Fruit fly (Drosophila melanogaster) whole organism, embryonic: ENCODE data around the gene CG3149.

Experiments used
- BEAF-32 ChIP-seq: fragments of 200-800 bp; sonication (Bioruptor generic); optimal IDR thresholded peaks from 3 replicates; lab custom pipeline; 2017; ENCODE audit warnings: missing biosample characterization, missing genetic modification characterization, mild to moderate bottlenecking, moderate library complexity, missing genetic modification reagents
- CG10267 ChIP-seq: fragments of 200-800 bp; sonication (Bioruptor generic); optimal IDR thresholded peaks from 2 replicates; lab custom pipeline; 2018; ENCODE audit warnings: missing biosample characterization, mild to moderate bottlenecking, missing genetic modification characterization, moderate library complexity
- CG10959 ChIP-seq: fragments of 200-800 bp; sonication (Bioruptor generic); IDR thresholded peaks from 2 replicates; pipeline ENCODE4 v1.3.6; 2022; ENCODE audit warnings: missing biosample characterization, missing genetic modification characterization
- CG12659 ChIP-seq: fragments of 200-800 bp; sonication (Bioruptor generic); optimal IDR thresholded peaks from 3 replicates; lab custom pipeline; 2017; ENCODE audit warnings: mild to moderate bottlenecking, missing biosample characterization, missing genetic modification reagents, missing genetic modification characterization
- CG12744 ChIP-seq: fragments of 200-800 bp; sonication (Bioruptor generic); optimal IDR thresholded peaks from 2 replicates; lab custom pipeline; 2016; ENCODE audit warnings: missing biosample characterization, missing genetic modification characterization
- CG12942 ChIP-seq: fragments of 200-800 bp; sonication (Bioruptor generic); optimal IDR thresholded peaks from 3 replicates; lab custom pipeline; 2016; ENCODE audit warnings: missing biosample characterization, missing genetic modification characterization
- CG13775 ChIP-seq: fragments of 200-800 bp; sonication (Bioruptor generic); optimal IDR thresholded peaks from 3 replicates; lab custom pipeline; 2017; ENCODE audit warnings: missing biosample characterization, mild to moderate bottlenecking, missing genetic modification characterization
- CG1602 ChIP-seq: fragments of 200-800 bp; sonication (Bioruptor generic); optimal IDR thresholded peaks from 3 replicates; lab custom pipeline; 2016; ENCODE audit warnings: missing biosample characterization, missing genetic modification characterization
- CG18262 ChIP-seq: fragments of 200-800 bp; optimal IDR thresholded peaks from 3 replicates; lab custom pipeline; 2019; ENCODE audit warnings: missing biosample characterization, mild to moderate bottlenecking, missing genetic modification characterization, moderate library complexity
- CG33557 ChIP-seq: fragments of 200-800 bp; sonication (Bioruptor generic); optimal IDR thresholded peaks from 2 replicates; lab custom pipeline; 2019; ENCODE audit warnings: missing biosample characterization, mild to moderate bottlenecking, missing genetic modification characterization, moderate library complexity
- CG34224 ChIP-seq: fragments of 200-800 bp; sonication (Bioruptor generic); IDR thresholded peaks from 3 replicates; pipeline ENCODE4 v1.3.6; 2022; ENCODE audit warnings: missing biosample characterization, missing genetic modification characterization; ENCODE audit not compliant: partially characterized antibody
- CG42726 ChIP-seq: fragments of 200-800 bp; sonication (Bioruptor generic); IDR thresholded peaks from 2 replicates; pipeline ENCODE4 v1.3.6; 2022; ENCODE audit warnings: missing biosample characterization, missing genetic modification characterization; ENCODE audit not compliant: partially characterized antibody
- CG4328 ChIP-seq: fragments of 200-800 bp; sonication (Bioruptor generic); optimal IDR thresholded peaks from 3 replicates; lab custom pipeline; 2017; ENCODE audit warnings: missing biosample characterization, missing genetic modification reagents, missing genetic modification characterization
- CG4360 ChIP-seq: fragments of 200-800 bp; sonication (Bioruptor generic); IDR thresholded peaks from 2 replicates; pipeline ENCODE4 v1.3.6; 2022; ENCODE audit warnings: missing biosample characterization, missing genetic modification characterization
- CG5180 ChIP-seq: fragments of 200-800 bp; sonication (Bioruptor generic); optimal IDR thresholded peaks from 3 replicates; lab custom pipeline; 2017; ENCODE audit warnings: missing biosample characterization, missing genetic modification characterization, mild to moderate bottlenecking, moderate library complexity, missing genetic modification reagents
- CG5953 ChIP-seq: fragments of 200-800 bp; sonication (Bioruptor generic); IDR thresholded peaks from 2 replicates; pipeline ENCODE4 v1.3.6; 2022; ENCODE audit warnings: missing biosample characterization, missing genetic modification characterization
- CG7786 ChIP-seq: fragments of 200-800 bp; sonication (Bioruptor generic); optimal IDR thresholded peaks from 2 replicates; lab custom pipeline; 2016; ENCODE audit warnings: missing biosample characterization, missing genetic modification characterization
- CG7963 ChIP-seq: fragments of 200-800 bp; sonication (Bioruptor generic); IDR thresholded peaks from 3 replicates; pipeline ENCODE4 v1.3.6; 2022; ENCODE audit warnings: missing biosample characterization, missing genetic modification characterization; ENCODE audit not compliant: partially characterized antibody
- CG8924 ChIP-seq: fragments of 200-800 bp; optimal IDR thresholded peaks from 3 replicates; lab custom pipeline; 2019; ENCODE audit warnings: missing biosample characterization, mild to moderate bottlenecking, missing genetic modification characterization, moderate library complexity
- CkIIα-i1 ChIP-seq: fragments of 200-800 bp; sonication (Bioruptor generic); IDR thresholded peaks from 2 replicates; pipeline ENCODE4 v1.3.6; 2022; ENCODE audit warnings: missing biosample characterization, missing genetic modification characterization
- Deaf1 ChIP-seq: fragments of 200-800 bp; optimal IDR thresholded peaks from 3 replicates; lab custom pipeline; 2019; ENCODE audit warnings: missing biosample characterization, mild to moderate bottlenecking, missing genetic modification characterization, moderate library complexity
- Doc3 ChIP-seq: fragments of 200-800 bp; sonication (Bioruptor generic); IDR thresholded peaks from 3 replicates; pipeline ENCODE4 v1.3.6; 2022; ENCODE audit warnings: missing biosample characterization, missing genetic modification characterization; ENCODE audit not compliant: partially characterized antibody
- Dref ChIP-seq: fragments of 200-800 bp; sonication (Bioruptor generic); IDR thresholded peaks from 2 replicates; pipeline ENCODE4 v1.3.6; 2022; ENCODE audit warnings: missing biosample characterization, missing genetic modification characterization
- Hey ChIP-seq: fragments of 200-800 bp; sonication (Bioruptor generic); optimal IDR thresholded peaks from 3 replicates; lab custom pipeline; 2018; ENCODE audit warnings: missing biosample characterization, mild to moderate bottlenecking, missing genetic modification characterization
- Hmr ChIP-seq: fragments of 200-800 bp; sonication (Bioruptor generic); optimal IDR thresholded peaks from 3 replicates; lab custom pipeline; 2017; ENCODE audit warnings: mild to moderate bottlenecking, missing biosample characterization, missing genetic modification reagents, missing genetic modification characterization
- Hr39 ChIP-seq: fragments of >200 bp; optimal IDR thresholded peaks from 2 replicates; lab custom pipeline; 2017
- MESR4 ChIP-seq: fragments of 200-800 bp; sonication (Bioruptor generic); optimal IDR thresholded peaks from 2 replicates; lab custom pipeline; 2018; ENCODE audit warnings: missing biosample characterization, mild to moderate bottlenecking, missing genetic modification characterization, moderate library complexity
- NC2α ChIP-seq: fragments of 200-800 bp; sonication (Bioruptor generic); optimal IDR thresholded peaks from 2 replicates; lab custom pipeline; 2016; ENCODE audit warnings: missing biosample characterization, missing genetic modification characterization
- NK7.1 ChIP-seq: fragments of 200-800 bp; sonication (Bioruptor generic); optimal IDR thresholded peaks from 3 replicates; lab custom pipeline; 2016; ENCODE audit warnings: missing biosample characterization, missing genetic modification characterization
- Opbp ChIP-seq: fragments of 200-800 bp; sonication (Bioruptor generic); IDR thresholded peaks from 3 replicates; pipeline ENCODE4 v1.3.6; 2022; ENCODE audit warnings: missing biosample characterization, missing genetic modification characterization; ENCODE audit not compliant: partially characterized antibody
- Scr ChIP-seq: fragments of 200-800 bp; sonication (Bioruptor generic); IDR thresholded peaks from 2 replicates; pipeline ENCODE4 v1.3.6; 2022; ENCODE audit warnings: missing biosample characterization, missing genetic modification characterization; ENCODE audit not compliant: partially characterized antibody
- Sry-δ ChIP-seq: fragments of 200-800 bp; sonication (Bioruptor generic); optimal IDR thresholded peaks from 2 replicates; lab custom pipeline; 2016; ENCODE audit warnings: missing biosample characterization, missing genetic modification characterization
- Ssrp ChIP-seq: fragments of 200-800 bp; sonication (Bioruptor generic); optimal IDR thresholded peaks from 2 replicates; lab custom pipeline; 2018; ENCODE audit warnings: missing biosample characterization, mild to moderate bottlenecking, missing genetic modification characterization, moderate library complexity
- ap ChIP-seq: fragments of 200-800 bp; sonication (Bioruptor generic); IDR thresholded peaks from 2 replicates; pipeline ENCODE4 v1.3.6; 2022; ENCODE audit warnings: missing biosample characterization, missing genetic modification characterization
- ase ChIP-seq: fragments of 200-800 bp; sonication (Bioruptor generic); IDR thresholded peaks from 3 replicates; pipeline ENCODE4 v1.3.6; 2022; ENCODE audit warnings: missing biosample characterization, missing genetic modification characterization
- cas ChIP-seq: fragments of 200-800 bp; sonication (Bioruptor generic); IDR thresholded peaks from 2 replicates; pipeline ENCODE4 v1.3.6; 2022; ENCODE audit warnings: missing biosample characterization, missing genetic modification characterization
- ci ChIP-seq: fragments of 200-800 bp; sonication (Bioruptor generic); IDR thresholded peaks from 3 replicates; pipeline ENCODE4 v1.3.6; 2022; ENCODE audit warnings: missing biosample characterization, missing genetic modification characterization
- crc ChIP-seq: fragments of 200-800 bp; sonication (Bioruptor generic); optimal IDR thresholded peaks from 2 replicates; lab custom pipeline; 2016; ENCODE audit warnings: missing biosample characterization, missing genetic modification characterization
- eyg ChIP-seq: fragments of 200-800 bp; sonication (Bioruptor generic); optimal IDR thresholded peaks from 3 replicates; lab custom pipeline; 2016; ENCODE audit warnings: missing biosample characterization, missing genetic modification characterization
- gfzf ChIP-seq: fragments of 200-800 bp; sonication (Bioruptor generic); optimal IDR thresholded peaks from 2 replicates; lab custom pipeline; 2016; ENCODE audit warnings: missing biosample characterization, mild to moderate bottlenecking, missing genetic modification characterization, moderate library complexity
- hb ChIP-seq: fragments of 200-800 bp; sonication (Bioruptor generic); IDR thresholded peaks from 3 replicates; pipeline ENCODE4 v1.3.6; 2022; ENCODE audit warnings: missing biosample characterization, missing genetic modification characterization; ENCODE audit not compliant: partially characterized antibody
- hbn ChIP-seq: fragments of 200-800 bp; sonication (Bioruptor generic); IDR thresholded peaks from 2 replicates; pipeline ENCODE4 v1.3.6; 2022; ENCODE audit warnings: missing biosample characterization, missing genetic modification characterization; ENCODE audit not compliant: partially characterized antibody
- knrl ChIP-seq: fragments of 200-800 bp; sonication (Bioruptor generic); IDR thresholded peaks from 3 replicates; pipeline ENCODE4 v1.3.6; 2022; ENCODE audit warnings: missing biosample characterization, missing genetic modification characterization; ENCODE audit not compliant: partially characterized antibody
- mirr ChIP-seq: fragments of 200-800 bp; sonication (Bioruptor generic); optimal IDR thresholded peaks from 3 replicates; lab custom pipeline; 2018; ENCODE audit warnings: missing biosample characterization, mild to moderate bottlenecking, missing genetic modification characterization
- sc ChIP-seq, 3 experiments: fragments of >200 bp in 2 of 3; fragments of 200-800 bp in 1 of 3; sonication (Bioruptor generic) in 1 of 3; optimal IDR thresholded peaks; 2 replicates in 2 of 3; 3 replicates in 1 of 3; lab custom pipeline; 2017; ENCODE audit warnings: mild to moderate bottlenecking in 1 of 3, missing biosample characterization in 1 of 3, missing genetic modification characterization in 1 of 3, missing genetic modification reagents in 1 of 3
- scrt ChIP-seq: fragments of 200-800 bp; sonication (Bioruptor generic); optimal IDR thresholded peaks from 2 replicates; lab custom pipeline; 2018; ENCODE audit warnings: missing biosample characterization, mild to moderate bottlenecking, missing genetic modification characterization, moderate library complexity
- stc ChIP-seq: fragments of 200-800 bp; sonication (Bioruptor generic); IDR thresholded peaks from 2 replicates; pipeline ENCODE4 v1.3.6; 2022; ENCODE audit warnings: missing biosample characterization, missing genetic modification characterization
- trem ChIP-seq: fragments of 200-800 bp; optimal IDR thresholded peaks from 3 replicates; lab custom pipeline; 2019; ENCODE audit warnings: missing biosample characterization, mild to moderate bottlenecking, missing genetic modification characterization, moderate library complexity
- twi ChIP-seq: fragments of 200-800 bp; optimal IDR thresholded peaks from 2 replicates; lab custom pipeline; 2019; ENCODE audit warnings: missing biosample characterization, mild to moderate bottlenecking, missing genetic modification characterization, moderate library complexity
- wdn ChIP-seq: fragments of 200-800 bp; sonication (Bioruptor generic); IDR thresholded peaks from 2 replicates; pipeline ENCODE4 v1.3.6; 2022; ENCODE audit warnings: missing biosample characterization, missing genetic modification characterization

The CG3149 gene

DNA sequence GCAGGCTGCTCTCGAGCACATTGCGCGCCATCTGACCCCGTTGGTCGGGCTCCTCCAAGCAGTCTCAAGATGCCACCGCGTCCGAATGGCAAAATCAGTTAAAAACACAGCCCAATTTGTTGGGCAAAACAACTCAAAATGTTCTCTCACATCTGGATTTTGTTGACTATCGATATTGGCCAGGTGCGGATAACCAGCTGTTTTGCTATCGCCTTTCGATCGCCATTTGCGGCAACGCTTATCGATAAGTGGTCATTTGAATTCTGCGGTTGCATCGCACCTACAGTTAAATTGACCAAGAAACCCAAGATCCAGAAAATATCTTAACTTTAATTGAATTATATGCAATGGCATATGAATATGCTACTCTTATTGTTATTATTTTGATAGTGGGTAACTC is at the start of gene CG3149 (continued):
- TF ChIP-seq Hmr (no peak), knrl (GFP tag; lab: Robert Waterston, UW) (no peak), crc (no peak), Dref (GFP tag; lab: Robert Waterston, UW) (peak; percentile 81), trem (tag; lab: Kevin White, UChicago) (peak; percentile 26), Doc3 (GFP tag; lab: Robert Waterston, UW) (peak; percentile 58), CG4328 (GFP tag; lab: Kevin White, UChicago) (no peak), CG18262 (no peak), Hr39 (lab: Kevin White, UChicago) (no peak), Opbp (GFP tag; lab: Robert Waterston, UW) (peak; percentile 73; the same call in 2 of the 3 replicates), CG5953 (no peak), wdn (GFP tag; lab: Robert Waterston, UW) (no peak), MESR4 (GFP tag; lab: Kevin White, UChicago) (peak; percentile 27), ci (GFP tag; lab: Robert Waterston, UW) (no peak), CG8924 (tag; lab: Kevin White, UChicago) (no peak), cas (GFP tag; lab: Robert Waterston, UW) (no peak), CG33557 (GFP tag; lab: Kevin White, UChicago) (no peak), gfzf (GFP tag; lab: Kevin White, UChicago) (peak; percentile 14), CG4360 (GFP tag; lab: Robert Waterston, UW) (no peak), CG10267 (tag; lab: Kevin White, UChicago) (peak; percentile 3), CG34224 (GFP tag; lab: Robert Waterston, UW) (peak; percentile 81), twi (tag; lab: Kevin White, UChicago) (peak; percentile 6), stc (GFP tag; lab: Robert Waterston, UW) (no peak), Sry-δ (GFP tag; lab: Kevin White, UChicago) (peak; percentile 53), sc (optimal IDR thresholded peaks at IDR 0.05; lab: Kevin White, UChicago) (no peak), sc (GFP tag; optimal IDR thresholded peaks at IDR 0.05; lab: Kevin White, UChicago) (no peak), CG1602 (GFP tag; lab: Kevin White, UChicago) (no peak), CkIIα-i1 (GFP tag; lab: Robert Waterston, UW) (no peak), scrt (GFP tag; lab: Kevin White, UChicago) (no peak), CG12744 (no peak), ap (no peak), Hey (no peak), CG7786 (GFP tag; lab: Kevin White, UChicago) (no peak), CG7963 (peak; percentile 84), mirr (GFP tag; lab: Kevin White, UChicago) (no peak), CG42726 (peak; percentile 24; the same call in 1 of the 2 replicates), hbn (GFP tag; lab: Robert Waterston, UW) (peak; percentile 45), CG12942 (GFP tag; lab: Kevin White, UChicago) (no peak), CG13775 (no peak), Ssrp (tag; lab: Kevin White, UChicago) (no peak), NK7.1 (GFP tag; lab: Kevin White, UChicago) (no peak), CG12659 (GFP tag; lab: Kevin White, UChicago) (no peak), NC2α (GFP tag; lab: Kevin White, UChicago) (no peak), hb (GFP tag; lab: Robert Waterston, UW) (peak; percentile 69; the same call in 2 of the 3 replicates), ase (GFP tag; lab: Robert Waterston, UW) (no peak), Scr (GFP tag; lab: Robert Waterston, UW) (peak; percentile 74), eyg (no peak), Deaf1 (tag; lab: Kevin White, UChicago) (no peak), BEAF-32 (GFP tag; lab: Kevin White, UChicago) (peak; percentile 66), CG5180 (GFP tag; lab: Kevin White, UChicago) (peak; percentile 35), CG10959 (GFP tag; lab: Robert Waterston, UW) (no peak)
